Fruit fly (Drosophila melanogaster): ENCODE results near the gene CG7215.

DNA sequence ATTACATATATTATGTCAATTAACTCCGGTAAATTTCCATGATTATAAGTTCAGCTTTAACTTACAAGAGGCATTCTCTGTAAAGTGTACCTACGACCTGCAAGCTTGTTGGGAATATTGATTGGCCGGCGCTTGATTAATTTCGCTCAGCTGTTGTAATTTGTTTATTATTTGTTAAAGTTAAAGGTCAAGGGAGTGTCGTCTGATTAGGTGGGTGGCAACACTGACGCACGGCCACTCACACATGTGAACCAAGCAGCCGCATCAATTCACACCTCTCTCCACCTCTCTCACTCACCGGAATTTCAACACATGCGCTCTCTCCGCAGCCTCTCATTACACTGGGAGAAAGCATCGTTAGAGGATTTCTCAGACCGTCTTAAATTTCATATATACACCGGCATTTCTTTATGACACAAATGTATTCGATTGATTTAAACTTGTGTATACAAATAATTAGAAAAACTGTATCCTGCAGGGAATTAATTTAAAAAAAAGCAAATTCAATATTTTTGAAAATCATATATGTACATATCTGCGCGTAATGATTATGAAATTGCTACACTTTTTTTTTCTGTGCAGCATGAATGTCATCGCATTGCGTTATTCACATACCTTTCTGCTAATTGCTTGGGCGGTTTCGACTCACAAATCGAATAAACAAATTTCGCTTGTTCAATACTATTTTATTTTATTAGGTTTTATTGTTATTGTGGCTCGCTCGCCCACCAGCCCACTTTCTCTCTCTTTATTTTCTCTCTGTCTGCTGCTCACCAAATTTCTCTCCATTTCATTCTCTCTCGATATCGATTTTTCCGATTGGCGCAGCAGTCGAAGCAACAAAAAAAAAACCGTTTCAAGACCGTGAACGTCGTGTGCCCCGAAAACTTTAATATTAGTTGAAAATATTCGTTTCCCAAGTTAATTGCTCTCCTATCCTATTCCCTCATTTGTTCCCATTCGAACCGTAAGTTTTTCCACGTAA is 5.2 kb upstream of the CG7215 start:
- TF ChIP-seq CG8478 (optimal IDR thresholded peaks at IDR 0.05) (no peak), CTCF (optimal IDR thresholded peaks at IDR 0.05) (no peak)
